Fruit fly (Drosophila melanogaster) whole organism, adult: ENCODE measurements around the gene CG13457.
A peak's percentile ranks its signal among the peaks of the same experiment; 100 is the strongest.

Experiments used
- CG11617 ChIP-seq: fragments of 200-800 bp; sonication (Bioruptor generic); optimal IDR thresholded peaks from 2 replicates; lab custom pipeline; 2017; ENCODE audit warnings: mild to moderate bottlenecking, missing biosample characterization, missing genetic modification reagents, missing genetic modification characterization
- CG12768 ChIP-seq: fragments of 200-800 bp; sonication (Bioruptor generic); optimal IDR thresholded peaks from 2 replicates; lab custom pipeline; 2017; ENCODE audit warnings: missing biosample characterization, missing genetic modification characterization, mild to moderate bottlenecking, moderate library complexity, missing genetic modification reagents
- CG14711 ChIP-seq: fragments of 200-800 bp; sonication (Bioruptor generic); optimal IDR thresholded peaks from 2 replicates; lab custom pipeline; 2018; ENCODE audit warnings: missing biosample characterization, mild to moderate bottlenecking, missing genetic modification characterization, moderate library complexity
- CG1620 ChIP-seq: fragments of 200-800 bp; sonication (Bioruptor generic); optimal IDR thresholded peaks from 2 replicates; lab custom pipeline; 2016; ENCODE audit warnings: missing biosample characterization, missing genetic modification characterization
- CG33017 ChIP-seq: fragments of 200-800 bp; sonication (Bioruptor generic); optimal IDR thresholded peaks from 2 replicates; lab custom pipeline; 2018; ENCODE audit warnings: missing biosample characterization, mild to moderate bottlenecking, missing genetic modification characterization, moderate library complexity
- CG5204 ChIP-seq: fragments of 200-800 bp; sonication (Bioruptor generic); optimal IDR thresholded peaks from 2 replicates; lab custom pipeline; 2016; ENCODE audit warnings: missing biosample characterization, missing genetic modification characterization
- CG7045 ChIP-seq: fragments of 200-800 bp; sonication (Bioruptor generic); optimal IDR thresholded peaks from 2 replicates; lab custom pipeline; 2017; ENCODE audit warnings: missing biosample characterization, mild to moderate bottlenecking, missing genetic modification characterization
- CG7101 ChIP-seq: fragments of 200-800 bp; sonication (Bioruptor generic); optimal IDR thresholded peaks from 2 replicates; lab custom pipeline; 2018; ENCODE audit warnings: missing biosample characterization, mild to moderate bottlenecking, missing genetic modification characterization, moderate library complexity
- Clk ChIP-seq: fragments of 200-800 bp; sonication (Bioruptor generic); optimal IDR thresholded peaks from 2 replicates; lab custom pipeline; 2017; ENCODE audit warnings: missing biosample characterization, missing genetic modification characterization
- Crg-1 ChIP-seq: fragments of 200-800 bp; sonication (Bioruptor generic); optimal IDR thresholded peaks from 2 replicates; lab custom pipeline; 2016; ENCODE audit warnings: missing biosample characterization, missing genetic modification characterization
- Hr96 ChIP-seq: fragments of 200-800 bp; sonication (Bioruptor generic); optimal IDR thresholded peaks from 2 replicates; lab custom pipeline; 2016; ENCODE audit warnings: missing biosample characterization, missing genetic modification characterization
- Mnt ChIP-seq: fragments of 200-800 bp; sonication (Bioruptor generic); optimal IDR thresholded peaks from 2 replicates; lab custom pipeline; 2016; ENCODE audit warnings: missing biosample characterization, mild to moderate bottlenecking, missing genetic modification characterization
- bab1 ChIP-seq: fragments of 200-800 bp; sonication (Bioruptor generic); optimal IDR thresholded peaks from 3 replicates; lab custom pipeline; 2019; ENCODE audit warnings: missing biosample characterization, mild to moderate bottlenecking, missing genetic modification characterization, moderate library complexity
- cic ChIP-seq: fragments of 200-800 bp; sonication (Bioruptor generic); optimal IDR thresholded peaks from 2 replicates; lab custom pipeline; 2017; ENCODE audit warnings: missing biosample characterization, mild to moderate bottlenecking, missing genetic modification characterization, moderate library complexity
- cnc ChIP-seq, 2 experiments: fragments of >200 bp; optimal IDR thresholded peaks; 2 replicates each; lab custom pipeline; 2017
- kay ChIP-seq: fragments of 200-800 bp; sonication (Bioruptor generic); peaks from one replicate; lab custom pipeline; 2016; ENCODE audit warnings: missing biosample characterization, missing genetic modification characterization, borderline replicate concordance
- ovo ChIP-seq: fragments of 200-800 bp; sonication (Bioruptor generic); optimal IDR thresholded peaks from 2 replicates; lab custom pipeline; 2016; ENCODE audit warnings: missing biosample characterization, missing genetic modification characterization
- pad ChIP-seq: fragments of 200-800 bp; sonication (Bioruptor generic); optimal IDR thresholded peaks from 3 replicates; lab custom pipeline; 2017; ENCODE audit warnings: missing biosample characterization, missing genetic modification characterization, mild to moderate bottlenecking, moderate library complexity, missing genetic modification reagents
- tj ChIP-seq: fragments of 200-800 bp; sonication (Bioruptor generic); optimal IDR thresholded peaks from 3 replicates; lab custom pipeline; 2017; ENCODE audit warnings: missing biosample characterization, mild to moderate bottlenecking, missing genetic modification characterization, moderate library complexity
- toe ChIP-seq: fragments of 200-800 bp; sonication (Bioruptor generic); optimal IDR thresholded peaks from 2 replicates; lab custom pipeline; 2016; ENCODE audit warnings: missing biosample characterization, missing genetic modification characterization

Gene CG13457

DNA sequence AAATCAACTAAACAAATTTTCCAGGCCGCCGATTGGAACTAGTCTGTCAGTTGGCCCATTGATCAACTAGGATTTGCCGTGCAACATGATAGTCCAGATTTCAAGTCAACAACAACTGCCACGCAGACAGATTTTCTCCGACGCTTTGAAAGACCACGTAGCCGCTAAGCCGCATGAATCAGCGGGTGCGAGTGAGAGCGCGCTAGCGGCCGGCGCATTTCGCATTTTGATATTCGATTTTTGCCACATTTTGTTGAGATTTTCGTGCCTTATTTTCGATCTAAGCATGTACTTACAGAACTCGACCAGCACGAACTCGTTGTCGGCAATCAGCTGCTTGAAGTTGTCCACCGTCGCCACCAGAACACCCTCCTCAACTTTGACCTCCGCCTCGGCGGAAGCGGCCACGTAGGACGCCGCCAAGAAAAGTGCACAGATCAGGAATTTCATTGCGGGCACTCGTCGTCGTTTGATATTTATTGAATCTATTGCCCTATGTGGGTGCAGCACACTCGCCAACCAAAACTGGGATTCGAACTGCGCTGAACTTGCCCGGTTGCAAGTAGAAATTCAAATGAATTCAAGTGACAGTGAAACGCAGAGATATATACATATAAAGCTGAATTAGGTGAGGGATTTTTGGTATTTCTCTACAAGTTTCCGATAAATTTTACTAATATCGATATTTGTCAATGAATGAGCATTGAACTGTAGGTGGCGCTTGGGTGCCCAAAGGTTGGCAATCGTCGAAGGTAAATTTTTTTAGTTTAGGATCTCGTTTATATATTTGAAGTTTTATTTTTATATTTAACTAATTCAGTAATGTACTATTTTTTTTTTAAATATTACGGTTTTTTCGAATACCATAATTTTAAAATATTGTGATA is 11.1 kb upstream of the CG13457 start, which contains the start of gene Pdi:
Gene Pdi, minus strand, starts transcription at position 837 of the 887 bp plus-strand sequence.
- TF ChIP-seq cnc (optimal IDR thresholded peaks at IDR 0.05; lab: Kevin White, UChicago): no peak
- peak; percentile 41 for TF ChIP-seq toe (GFP tag; lab: Kevin White, UChicago)
- peak; percentile 3 for TF ChIP-seq cic (GFP tag; lab: Kevin White, UChicago)
- peak; percentile 34 for TF ChIP-seq CG12768
- peak; percentile 28 for TF ChIP-seq kay (GFP tag; lab: Kevin White, UChicago)
- TF ChIP-seq Crg-1 (GFP tag; lab: Kevin White, UChicago): peak; percentile 6
- TF ChIP-seq bab1 (GFP tag; lab: Kevin White, UChicago): peak; percentile 81
- peak; percentile 33 for TF ChIP-seq Mnt
- no peak for TF ChIP-seq CG11617
- no peak for TF ChIP-seq CG7045 (GFP tag; lab: Kevin White, UChicago)
- TF ChIP-seq CG1620 (GFP tag; lab: Kevin White, UChicago): peak; percentile 57
- peak; percentile 36 for TF ChIP-seq Hr96 (GFP tag; lab: Kevin White, UChicago)
- TF ChIP-seq tj: peak; percentile 77
- no peak for TF ChIP-seq CG5204
- peak; percentile 51 for TF ChIP-seq CG33017 (tag; lab: Kevin White, UChicago)
- no peak for TF ChIP-seq Clk (GFP tag; lab: Kevin White, UChicago)
- TF ChIP-seq ovo (GFP tag; lab: Kevin White, UChicago): no peak
- no peak for TF ChIP-seq CG14711 (tag; lab: Kevin White, UChicago)
- TF ChIP-seq CG7101: peak; percentile 53
- no peak for TF ChIP-seq pad

DNA sequence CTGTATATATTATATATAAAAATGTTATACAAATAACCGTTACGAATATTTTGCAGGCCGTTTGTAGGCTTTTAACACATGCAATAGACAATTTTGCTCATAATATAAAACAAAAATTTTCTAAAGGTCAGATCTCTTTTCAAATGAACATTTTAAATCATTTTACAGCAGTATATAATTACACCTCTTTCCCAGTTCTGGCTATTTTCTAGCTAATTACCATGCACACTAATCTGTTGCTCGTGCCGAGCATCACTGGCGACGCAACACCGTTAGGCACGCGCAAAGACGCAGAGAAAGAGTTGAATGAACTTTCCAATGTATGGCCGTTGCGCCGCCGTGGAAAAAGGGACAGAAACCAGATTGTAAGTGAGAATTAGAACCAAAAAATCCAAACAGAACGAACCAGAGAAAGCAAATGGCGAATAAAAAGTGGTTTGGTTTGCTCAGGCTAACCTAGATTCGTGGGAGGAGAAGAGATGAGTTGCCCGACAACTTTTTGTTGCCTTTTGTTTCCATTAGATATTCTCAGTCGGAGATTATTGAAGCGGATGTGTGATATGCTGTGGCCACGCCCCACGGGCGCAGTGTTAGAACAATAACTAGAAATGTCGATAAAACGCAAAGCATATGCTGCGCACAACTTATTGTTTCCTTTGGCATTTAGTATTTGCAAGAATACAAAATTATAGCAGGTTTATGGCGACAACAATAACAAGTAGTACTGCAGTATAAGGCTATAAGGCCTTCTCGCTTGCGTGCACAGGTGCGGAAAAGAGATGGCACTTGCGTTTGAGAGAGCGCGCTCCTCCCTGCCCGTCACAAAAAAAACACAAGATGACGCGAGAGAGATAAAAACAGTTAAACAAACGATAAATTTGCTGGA is 10.2 kb upstream of the CG13457 start:
- TF ChIP-seq CG11617: no peak
- peak; percentile 2 for TF ChIP-seq CG33017 (tag; lab: Kevin White, UChicago)
- TF ChIP-seq CG14711 (tag; lab: Kevin White, UChicago): no peak
- TF ChIP-seq toe (GFP tag; lab: Kevin White, UChicago): no peak
- peak; percentile 16 for TF ChIP-seq CG7045 (GFP tag; lab: Kevin White, UChicago)
- TF ChIP-seq ovo (GFP tag; lab: Kevin White, UChicago): peak; percentile 42
- peak; percentile 81 for TF ChIP-seq pad
- TF ChIP-seq bab1 (GFP tag; lab: Kevin White, UChicago): no peak
- TF ChIP-seq cnc (optimal IDR thresholded peaks at IDR 0.05; lab: Kevin White, UChicago): no peak
- no peak for TF ChIP-seq CG5204
- TF ChIP-seq Mnt: no peak
- no peak for TF ChIP-seq CG12768
- peak; percentile 15 for TF ChIP-seq Crg-1 (GFP tag; lab: Kevin White, UChicago)
- TF ChIP-seq cic (GFP tag; lab: Kevin White, UChicago): peak; percentile 11

dm6 chr3L:15140268-15140957 is 9.2 kb upstream of the CG13457 start:
- TF ChIP-seq CG5204: no peak
- peak; percentile 82 for TF ChIP-seq tj
- TF ChIP-seq kay (GFP tag; lab: Kevin White, UChicago): no peak
- TF ChIP-seq CG11617: no peak
- TF ChIP-seq toe (GFP tag; lab: Kevin White, UChicago): no peak
- TF ChIP-seq Mnt: no peak
- TF ChIP-seq cnc (optimal IDR thresholded peaks at IDR 0.05; lab: Kevin White, UChicago): no peak

DNA sequence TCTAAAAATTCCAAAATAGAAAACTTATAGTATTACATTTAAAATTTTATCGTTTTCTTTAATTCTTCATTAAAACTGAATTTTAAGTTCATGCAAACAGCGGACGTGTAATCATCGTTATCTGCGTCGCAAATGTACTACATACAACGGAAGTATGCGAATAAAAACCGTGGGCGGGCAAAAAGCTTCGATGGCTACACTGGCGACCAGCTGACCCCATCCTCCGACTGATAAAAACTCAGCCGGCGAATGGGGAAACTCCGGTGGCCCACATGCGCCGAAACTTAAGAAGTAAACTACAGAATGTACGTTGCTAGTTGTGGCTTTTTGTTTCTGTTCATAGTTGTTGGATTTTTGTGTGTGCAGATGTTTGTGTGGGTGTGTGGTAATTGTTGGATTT is 6.6 kb upstream of the CG13457 start:
- TF ChIP-seq Clk (GFP tag; lab: Kevin White, UChicago): no peak
- peak; percentile 86 for TF ChIP-seq kay (GFP tag; lab: Kevin White, UChicago)

DNA sequence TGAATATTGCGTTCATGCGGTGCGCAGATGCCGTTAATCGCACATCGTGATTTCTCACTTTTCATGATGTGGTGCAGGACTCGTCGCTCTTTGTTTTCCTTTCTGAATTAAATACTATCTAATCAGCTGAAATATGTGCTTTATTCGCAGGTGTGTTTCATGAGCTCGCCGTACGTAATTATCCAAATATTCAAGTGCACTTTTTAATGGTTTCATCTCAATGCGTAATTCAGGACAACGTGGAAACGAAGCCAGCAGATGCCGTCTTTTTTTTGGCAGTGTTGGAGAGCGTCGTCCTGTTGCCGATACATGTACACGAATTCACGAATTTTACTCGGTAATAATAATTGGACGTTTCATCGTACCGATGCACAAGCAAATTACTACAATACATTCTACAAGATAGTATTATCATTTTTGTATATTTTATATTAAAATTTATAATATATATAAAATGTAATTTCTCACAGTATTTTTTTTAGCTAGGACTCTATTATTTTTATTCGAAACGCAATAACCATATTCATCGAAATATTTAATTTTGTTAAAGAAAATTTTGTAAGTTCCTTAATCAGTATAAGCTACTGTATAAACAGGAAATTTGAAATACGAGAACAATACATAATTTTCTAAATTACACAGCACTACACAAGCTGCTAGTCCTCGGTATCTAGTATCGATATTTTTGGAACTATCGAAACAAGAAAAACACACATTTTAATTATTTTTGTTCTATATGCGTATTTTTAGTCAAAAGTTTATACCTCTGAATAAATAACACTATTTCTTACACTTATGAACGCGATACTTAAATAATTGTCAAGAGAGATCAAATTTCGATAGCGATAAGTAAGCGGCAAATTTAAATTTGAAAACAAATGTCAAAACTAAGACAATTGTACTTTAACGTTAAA is 5.7 kb upstream of the CG13457 start, which contains the start of gene CG12316:
Gene CG12316, minus strand, starts transcription at position 276 of the 914 bp plus-strand sequence.
- TF ChIP-seq pad (peak; percentile 62), Hr96 (GFP tag; lab: Kevin White, UChicago) (peak; percentile 95), CG33017 (tag; lab: Kevin White, UChicago) (peak; percentile 90), cic (GFP tag; lab: Kevin White, UChicago) (peak; percentile 40), tj (peak; percentile 60), CG1620 (GFP tag; lab: Kevin White, UChicago) (peak; percentile 64), CG5204 (peak; percentile 92), Mnt (peak; percentile 86), kay (GFP tag; lab: Kevin White, UChicago) (no peak), CG12768 (peak; percentile 90), CG7045 (GFP tag; lab: Kevin White, UChicago) (peak; percentile 88), CG7101 (peak; percentile 89), cnc (optimal IDR thresholded peaks at IDR 0.05; lab: Kevin White, UChicago) (no peak), CG14711 (tag; lab: Kevin White, UChicago) (peak; percentile 67), ovo (GFP tag; lab: Kevin White, UChicago) (peak; percentile 66), bab1 (GFP tag; lab: Kevin White, UChicago) (peak; percentile 83), CG11617 (peak; percentile 95), Crg-1 (GFP tag; lab: Kevin White, UChicago) (peak; percentile 73), toe (GFP tag; lab: Kevin White, UChicago) (peak; percentile 88), Clk (GFP tag; lab: Kevin White, UChicago) (peak; percentile 80)
